Worm (Caenorhabditis elegans) whole organism, young adult: ENCODE data around the gene bath-33.

Experiments used
- atf-7 ChIP-seq: sonication (generic microtip); optimal IDR thresholded peaks from 2 replicates; lab custom pipeline; 2017; ENCODE audit warnings: mild to moderate bottlenecking, missing genetic modification characterization, missing compliant biosample characterization
- hlh-12 ChIP-seq: sonication (generic microtip); optimal IDR thresholded peaks from 2 replicates; lab custom pipeline; 2016; ENCODE audit warnings: missing genetic modification characterization, missing compliant biosample characterization
- hsf-1 ChIP-seq: fragments of 200-800 bp; sonication (Bioruptor generic); IDR thresholded peaks from 2 replicates; pipeline ENCODE4 v1.3.6; 2022; ENCODE audit warnings: missing genetic modification reagents, missing genetic modification characterization, missing compliant biosample characterization
- mcd-1 ChIP-seq: fragments of 200-800 bp; sonication (Bioruptor generic); IDR thresholded peaks from 2 replicates; pipeline ENCODE4 v1.3.6; 2022; ENCODE audit warnings: missing genetic modification reagents, missing genetic modification characterization, missing compliant biosample characterization
- nhr-120 ChIP-seq: fragments of 200-800 bp; sonication (Bioruptor generic); IDR thresholded peaks from 2 replicates; pipeline ENCODE4 v1.3.6; 2022; ENCODE audit warnings: missing genetic modification characterization, missing compliant biosample characterization
- snpc-4 ChIP-seq, 5 experiments: fragments of 150-350 bp in 1 of 5; sonication (generic microtip) in 4 of 5; optimal IDR thresholded peaks; 2 replicates each; lab custom pipeline; 2014 to 2018; ENCODE audit warnings: missing genetic modification characterization in 5 of 5, missing biosample characterization in 3 of 5, antibody characterized with exemption in 2 of 5, mild to moderate bottlenecking in 2 of 5, missing compliant biosample characterization in 2 of 5, missing genotype in 2 of 5, moderate library complexity in 2 of 5, missing genetic modification reagents in 1 of 5
- ztf-22 ChIP-seq: fragments of 200-800 bp; sonication (Bioruptor generic); optimal IDR thresholded peaks from 2 replicates; lab custom pipeline; 2018; ENCODE audit warnings: mild to moderate bottlenecking, missing genetic modification characterization, moderate library complexity, missing compliant biosample characterization

DNA sequence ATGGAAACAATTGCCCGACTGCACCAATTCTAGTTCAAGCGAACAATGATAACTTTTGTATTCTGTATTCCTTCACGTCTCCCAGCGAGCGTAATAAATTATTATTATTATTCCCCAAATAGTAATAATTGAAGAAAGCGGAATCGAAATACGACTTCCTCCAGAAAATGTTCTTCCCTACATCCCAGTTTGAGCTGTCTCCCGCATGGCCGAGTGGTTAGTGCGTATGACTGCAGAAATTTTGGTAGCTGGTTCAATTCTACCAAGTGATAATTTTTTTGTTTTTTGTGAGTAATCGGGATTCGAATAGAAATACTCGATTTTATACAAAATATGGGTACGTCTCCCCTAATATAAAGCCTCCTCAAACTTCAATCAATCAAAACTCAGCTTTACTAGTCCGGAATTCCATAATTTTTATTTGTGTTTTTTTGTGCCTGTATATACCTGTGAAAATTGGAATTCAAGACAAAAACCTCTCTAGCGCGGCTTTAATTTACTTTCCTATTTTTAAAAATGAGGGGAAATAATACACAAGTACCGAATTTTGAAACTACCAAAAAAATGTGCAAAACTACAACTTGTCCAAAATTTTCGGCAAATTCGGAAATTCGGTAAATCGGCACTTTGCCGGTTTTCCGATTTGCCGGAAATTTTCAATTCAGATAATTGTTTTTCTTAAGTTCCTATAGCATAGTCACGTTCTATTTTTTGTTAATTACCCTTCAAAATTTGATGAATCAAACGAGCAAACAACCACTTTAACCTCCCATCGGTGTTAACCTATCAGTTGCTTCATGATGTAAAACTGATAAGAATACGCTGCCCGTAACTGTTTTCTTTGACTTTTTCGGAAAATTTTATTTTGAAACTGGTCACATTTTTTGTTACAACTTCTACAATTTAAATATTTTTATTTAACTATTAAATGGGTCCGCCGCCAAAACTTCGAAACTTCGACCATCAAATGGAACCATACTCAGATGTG, 8.6 kb downstream of the bath-33 start, which contains the start of gene bath-46:
- TF ChIP-seq mcd-1 (GFP tag; lab: Robert Waterston, UW) = no peak
- TF ChIP-seq ztf-22 = no peak
- TF ChIP-seq atf-7 (tag; lab: Kevin White, UChicago) = no peak
- no peak for TF ChIP-seq nhr-120 (GFP tag; lab: Robert Waterston, UW)
- TF ChIP-seq hlh-12 (tag; lab: Kevin White, UChicago) = no peak
- TF ChIP-seq snpc-4 (GFP tag; optimal IDR thresholded peaks at IDR 0.05; lab: Kevin White, UChicago) = no peak
- no peak for TF ChIP-seq snpc-4 (tag; optimal IDR thresholded peaks at IDR 0.05; lab: Kevin White, UChicago)
- TF ChIP-seq hsf-1 (GFP tag; lab: Robert Waterston, UW) = no peak
